Fruit fly (Drosophila melanogaster) whole organism, prepupa: ENCODE data around the gene PGRP-SA.

Source experiments
- CG10669 ChIP-seq: fragments of 200-800 bp; sonication (Bioruptor generic); optimal IDR thresholded peaks from 3 replicates; lab custom pipeline; 2018; ENCODE audit warnings: missing biosample characterization, mild to moderate bottlenecking, missing genetic modification characterization, moderate library complexity
- CG11762 ChIP-seq: fragments of 200-800 bp; sonication (Bioruptor generic); optimal IDR thresholded peaks from 3 replicates; lab custom pipeline; 2016; ENCODE audit warnings: missing biosample characterization, missing genetic modification characterization; ENCODE audit not compliant: insufficient read depth
- CG11902 ChIP-seq: fragments of 200-800 bp; sonication (Bioruptor generic); optimal IDR thresholded peaks from 3 replicates; lab custom pipeline; 2016; ENCODE audit warnings: missing biosample characterization, missing genetic modification characterization
- CG31627 ChIP-seq: fragments of 200-800 bp; sonication (Bioruptor generic); optimal IDR thresholded peaks from 3 replicates; lab custom pipeline; 2016; ENCODE audit warnings: missing biosample characterization, missing genetic modification characterization
- Eip78C ChIP-seq: fragments of 200-800 bp; sonication (Bioruptor generic); peaks from one replicate; lab custom pipeline; 2016; ENCODE audit warnings: missing biosample characterization, missing genetic modification characterization
- Sox14 ChIP-seq: fragments of 200-800 bp; sonication (Bioruptor generic); optimal IDR thresholded peaks from 3 replicates; lab custom pipeline; 2016; ENCODE audit warnings: missing biosample characterization, missing genetic modification characterization
- pdm3 ChIP-seq: fragments of 200-800 bp; sonication (Bioruptor generic); optimal IDR thresholded peaks from 3 replicates; lab custom pipeline; 2016; ENCODE audit warnings: missing biosample characterization, missing genetic modification characterization

Gene PGRP-SA

dm6 chrX:11611645-11612079, 50.2 kb downstream of the PGRP-SA start, which contains the start of the genes CG2247 and CG1703:
Gene CG2247 (minus strand): TSS chrX:11611652.
Gene CG1703 (plus strand): TSS chrX:11611927.
- no peak for TF ChIP-seq Sox14 (GFP tag; lab: Kevin White, UChicago)
- TF ChIP-seq CG31627, result no peak
- TF ChIP-seq Eip78C (GFP tag; lab: Kevin White, UChicago), result no peak
- no peak for TF ChIP-seq CG11762 (GFP tag; lab: Kevin White, UChicago)
- no peak for TF ChIP-seq pdm3 (GFP tag; lab: Kevin White, UChicago)
- TF ChIP-seq CG11902 (GFP tag; lab: Kevin White, UChicago), result no peak
- TF ChIP-seq CG10669 (GFP tag; lab: Kevin White, UChicago), result no peak
- TF ChIP-seq, all 60 proteins: peak for 0
